Fruit fly (Drosophila melanogaster): ENCODE measurements around the gene CG3777.

dm6 chrX:247329-247728 is 32.2 kb upstream of the CG3777 start:
- TF ChIP-seq CG5204 (GFP tag; optimal IDR thresholded peaks at IDR 0.05) (no peak), CG14711 (tag; optimal IDR thresholded peaks at IDR 0.05) (no peak), tj (GFP tag; optimal IDR thresholded peaks at IDR 0.05) (no peak), ovo (GFP tag; optimal IDR thresholded peaks at IDR 0.05) (no peak), CG1620 (GFP tag; optimal IDR thresholded peaks at IDR 0.05) (no peak), pad (GFP tag; optimal IDR thresholded peaks at IDR 0.05) (no peak), CG7045 (GFP tag; optimal IDR thresholded peaks at IDR 0.05) (no peak), Mnt (GFP tag; optimal IDR thresholded peaks at IDR 0.05) (no peak), CG11617 (GFP tag; optimal IDR thresholded peaks at IDR 0.05) (no peak), bab1 (GFP tag; optimal IDR thresholded peaks at IDR 0.05) (no peak), Hr96 (GFP tag; optimal IDR thresholded peaks at IDR 0.05) (no peak), CG33017 (tag; optimal IDR thresholded peaks at IDR 0.05) (no peak), kay (GFP tag; ENCODE audit: borderline replicate concordance) (no peak), Crg-1 (GFP tag; optimal IDR thresholded peaks at IDR 0.05) (no peak)

Measured in whole organism, adult.